Fruit fly (Drosophila melanogaster): Measurements from ENCODE around the gene CG43115.

The CG43115 gene

DNA sequence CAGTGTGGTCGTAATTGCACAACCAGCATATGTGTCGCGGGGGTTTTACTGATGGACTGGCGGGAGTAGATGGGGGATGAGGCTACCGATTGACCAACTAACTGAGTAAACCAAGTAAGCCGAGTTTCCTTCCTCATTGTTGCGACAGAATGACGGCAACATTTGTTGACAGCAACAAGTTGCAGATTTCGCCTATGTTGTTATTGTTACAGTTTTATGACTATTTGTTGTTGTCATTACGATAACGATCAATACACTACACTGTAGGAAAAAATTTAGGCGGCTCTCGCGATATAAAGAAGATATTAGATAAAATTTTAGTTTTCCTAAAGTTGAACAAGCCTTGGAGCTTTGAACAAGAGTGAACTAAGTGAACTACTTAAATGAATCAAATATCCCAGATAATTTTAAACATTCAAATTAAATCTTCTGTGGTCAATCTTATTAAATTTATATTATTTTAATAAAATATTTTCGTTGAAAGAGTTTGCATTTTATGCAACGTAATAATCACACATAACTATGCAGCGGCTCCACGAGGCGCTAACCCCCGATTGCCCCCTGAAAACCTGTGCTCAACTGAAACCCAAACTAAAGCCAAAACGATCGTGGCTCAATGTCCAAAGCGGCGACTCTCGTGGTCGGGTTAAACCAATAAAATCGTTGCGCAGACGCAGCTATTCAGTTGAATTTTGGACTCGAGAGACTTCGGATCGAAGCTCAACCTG is 1.2 kb upstream of the CG43115 start, which contains the start of gene CG5928:
TSS of gene CG5928 (plus strand) at position 678 of the 728 bp plus-strand sequence.
- peak; percentile 39 for TF ChIP-seq CG13296 (GFP tag; optimal IDR thresholded peaks at IDR 0.05)
- no peak for TF ChIP-seq toy (GFP tag; IDR thresholded peaks at IDR 0.05)
- no peak for TF ChIP-seq Scr (GFP tag; IDR thresholded peaks at IDR 0.05; ENCODE audit: partially characterized antibody)
- no peak for TF ChIP-seq CG34224 (GFP tag; IDR thresholded peaks at IDR 0.05; ENCODE audit: partially characterized antibody)
- no peak for TF ChIP-seq sens-2 (GFP tag; IDR thresholded peaks at IDR 0.05)
- peak; percentile 63 for TF ChIP-seq CG17359 (tag; optimal IDR thresholded peaks at IDR 0.05)
- peak; percentile 17 for TF ChIP-seq Asciz (GFP tag; optimal IDR thresholded peaks at IDR 0.05)
- peak; percentile 38 for TF ChIP-seq CG4424 (GFP tag; optimal IDR thresholded peaks at IDR 0.05)
- no peak for TF ChIP-seq CG13624 (GFP tag; optimal IDR thresholded peaks at IDR 0.05)
- no peak for TF ChIP-seq sima (GFP tag; optimal IDR thresholded peaks at IDR 0.05)
- TF ChIP-seq CG8924 (tag; optimal IDR thresholded peaks at IDR 0.05): peak; percentile 25
- no peak for TF ChIP-seq CG8281 (tag; optimal IDR thresholded peaks at IDR 0.05)
- peak; percentile 8 for TF ChIP-seq scrt (GFP tag; optimal IDR thresholded peaks at IDR 0.05)
- peak; percentile 27 for TF ChIP-seq HHEX (GFP tag; optimal IDR thresholded peaks at IDR 0.05)
- no peak for TF ChIP-seq CG16779 (GFP tag; IDR thresholded peaks at IDR 0.05)
- TF ChIP-seq CG12391 (tag; optimal IDR thresholded peaks at IDR 0.05): peak; percentile 29
- no peak for TF ChIP-seq CG17328 (GFP tag; IDR thresholded peaks at IDR 0.05)
- peak; percentile 58 for TF ChIP-seq row (GFP tag; IDR thresholded peaks at IDR 0.05)
- no peak for TF ChIP-seq zen2 (GFP tag; IDR thresholded peaks at IDR 0.05; ENCODE audit: partially characterized antibody)
- TF ChIP-seq CG18599 (GFP tag; optimal IDR thresholded peaks at IDR 0.05): no peak
- TF ChIP-seq nmo (GFP tag; optimal IDR thresholded peaks at IDR 0.05): peak; percentile 42
- TF ChIP-seq CG10959 (GFP tag; IDR thresholded peaks at IDR 0.05): no peak
- TF ChIP-seq dmrt99B (tag; optimal IDR thresholded peaks at IDR 0.05): peak; percentile 63
- TF ChIP-seq crol (GFP tag; IDR thresholded peaks at IDR 0.05): no peak
- TF ChIP-seq hkb (optimal IDR thresholded peaks at IDR 0.05): no peak
- peak; percentile 66 for TF ChIP-seq hkb (GFP tag; IDR thresholded peaks at IDR 0.05)
- TF ChIP-seq zfh2 (GFP tag; optimal IDR thresholded peaks at IDR 0.05): no peak
- no peak for TF ChIP-seq NK7.1 (GFP tag; optimal IDR thresholded peaks at IDR 0.05)
- no peak for TF ChIP-seq prd (optimal IDR thresholded peaks at IDR 0.05)
- TF ChIP-seq prd (GFP tag; IDR thresholded peaks at IDR 0.05): peak; percentile 54; the same call in 1 of the 3 replicates
- TF ChIP-seq Elba2 (GFP tag; optimal IDR thresholded peaks at IDR 0.05): no peak
- no peak for TF ChIP-seq Ssrp (tag; optimal IDR thresholded peaks at IDR 0.05)
- no peak for TF ChIP-seq CG12299 (tag; optimal IDR thresholded peaks at IDR 0.05)
- TF ChIP-seq CG15601 (tag; optimal IDR thresholded peaks at IDR 0.05): no peak
- TF ChIP-seq org-1 (GFP tag; optimal IDR thresholded peaks at IDR 0.05): no peak
- peak; percentile 43; the same call in 1 of the 2 replicates for TF ChIP-seq Ada2b (GFP tag; IDR thresholded peaks at IDR 0.05)
- peak; percentile 44 for TF ChIP-seq esg (GFP tag; conservative IDR thresholded peaks at IDR 0.05)
- TF ChIP-seq lbe (GFP tag; optimal IDR thresholded peaks at IDR 0.05): no peak
- TF ChIP-seq CG3995 (GFP tag; optimal IDR thresholded peaks at IDR 0.05): no peak
- no peak for TF ChIP-seq gsb (GFP tag; IDR thresholded peaks at IDR 0.05)
- TF ChIP-seq Med (GFP tag): peak; percentile 16
- TF ChIP-seq CG31441 (GFP tag; IDR thresholded peaks at IDR 0.05): peak; percentile 57
- peak; percentile 59 for TF ChIP-seq CG15269 (tag; optimal IDR thresholded peaks at IDR 0.05)
- peak; percentile 52 for TF ChIP-seq tap (tag; optimal IDR thresholded peaks at IDR 0.05)
- no peak for TF ChIP-seq pfk (GFP tag; optimal IDR thresholded peaks at IDR 0.05)
- TF ChIP-seq Hmr (GFP tag; optimal IDR thresholded peaks at IDR 0.05): no peak
- TF ChIP-seq CG14014 (GFP tag; IDR thresholded peaks at IDR 0.05): no peak
- peak; percentile 44; the same call in 2 of the 3 replicates for TF ChIP-seq dysf (GFP tag; IDR thresholded peaks at IDR 0.05)
- no peak for TF ChIP-seq CG9727 (GFP tag; optimal IDR thresholded peaks at IDR 0.05)
- no peak for TF ChIP-seq Gsc (GFP tag; IDR thresholded peaks at IDR 0.05)

Data from whole organism, embryonic.